Fruit fly (Drosophila melanogaster) whole organism, embryonic: ENCODE data around the gene ebd2.
A peak's percentile ranks its signal among the peaks of the same experiment; 100 is the strongest.

Experiments
- CG1024 ChIP-seq: fragments of 200-800 bp; sonication (Bioruptor generic); IDR thresholded peaks from 2 replicates; pipeline ENCODE4 v1.3.6; 2022; ENCODE audit warnings: missing biosample characterization, missing genetic modification characterization
- CG11560 ChIP-seq: fragments of 200-800 bp; sonication (Bioruptor generic); IDR thresholded peaks from 3 replicates; pipeline ENCODE4 v1.3.6; 2022; ENCODE audit warnings: missing biosample characterization, missing genetic modification characterization
- CG11695 ChIP-seq: fragments of 200-800 bp; sonication (Bioruptor generic); IDR thresholded peaks from 3 replicates; pipeline ENCODE4 v1.3.6; 2022; ENCODE audit warnings: missing biosample characterization, missing genetic modification characterization
- CG12104 ChIP-seq: fragments of 200-800 bp; sonication (Bioruptor generic); optimal IDR thresholded peaks from 3 replicates; lab custom pipeline; 2016; ENCODE audit warnings: missing biosample characterization, missing genetic modification characterization
- CG1233 ChIP-seq: fragments of 200-800 bp; sonication (Bioruptor generic); optimal IDR thresholded peaks from 4 replicates; lab custom pipeline; 2018; ENCODE audit warnings: missing biosample characterization, mild to moderate bottlenecking, missing genetic modification characterization
- CG12391 ChIP-seq: fragments of 200-800 bp; sonication (Bioruptor generic); optimal IDR thresholded peaks from 3 replicates; lab custom pipeline; 2018; ENCODE audit warnings: missing biosample characterization, mild to moderate bottlenecking, missing genetic modification characterization, moderate library complexity
- CG12659 ChIP-seq: fragments of 200-800 bp; sonication (Bioruptor generic); optimal IDR thresholded peaks from 3 replicates; lab custom pipeline; 2017; ENCODE audit warnings: mild to moderate bottlenecking, missing biosample characterization, missing genetic modification reagents, missing genetic modification characterization
- CG13296 ChIP-seq: fragments of 200-800 bp; sonication (Bioruptor generic); optimal IDR thresholded peaks from 3 replicates; lab custom pipeline; 2018; ENCODE audit warnings: missing biosample characterization, mild to moderate bottlenecking, missing genetic modification characterization
- CG13424 ChIP-seq: fragments of 200-800 bp; sonication (Bioruptor generic); optimal IDR thresholded peaks from 2 replicates; lab custom pipeline; 2019; ENCODE audit warnings: missing biosample characterization, mild to moderate bottlenecking, missing genetic modification characterization, moderate library complexity
- CG13624 ChIP-seq: fragments of 200-800 bp; sonication (Bioruptor generic); optimal IDR thresholded peaks from 2 replicates; lab custom pipeline; 2016; ENCODE audit warnings: missing biosample characterization, missing genetic modification characterization
- CG15696 ChIP-seq: fragments of 200-800 bp; sonication (Bioruptor generic); optimal IDR thresholded peaks from 2 replicates; lab custom pipeline; 2019; ENCODE audit warnings: missing biosample characterization, mild to moderate bottlenecking, missing genetic modification characterization, moderate library complexity
- CG17328 ChIP-seq: fragments of 200-800 bp; sonication (Bioruptor generic); IDR thresholded peaks from 2 replicates; pipeline ENCODE4 v1.3.6; 2022; ENCODE audit warnings: missing biosample characterization, missing genetic modification characterization
- CG17361 ChIP-seq: fragments of 200-800 bp; sonication (Bioruptor generic); IDR thresholded peaks from 3 replicates; pipeline ENCODE4 v1.3.6; 2022; ENCODE audit warnings: missing biosample characterization, missing genetic modification characterization
- CG17568 ChIP-seq: fragments of 200-800 bp; sonication (Bioruptor generic); optimal IDR thresholded peaks from 2 replicates; lab custom pipeline; 2018; ENCODE audit warnings: missing biosample characterization, mild to moderate bottlenecking, missing genetic modification characterization, moderate library complexity
- CG31365 ChIP-seq: fragments of 200-800 bp; sonication (Bioruptor generic); optimal IDR thresholded peaks from 2 replicates; lab custom pipeline; 2018; ENCODE audit warnings: missing biosample characterization, mild to moderate bottlenecking, missing genetic modification characterization
- CG34224 ChIP-seq: fragments of 200-800 bp; sonication (Bioruptor generic); IDR thresholded peaks from 3 replicates; pipeline ENCODE4 v1.3.6; 2022; ENCODE audit warnings: missing biosample characterization, missing genetic modification characterization; ENCODE audit not compliant: partially characterized antibody
- CG4730 ChIP-seq: fragments of 200-800 bp; sonication (Bioruptor generic); IDR thresholded peaks from 2 replicates; pipeline ENCODE4 v1.3.6; 2022; ENCODE audit warnings: missing biosample characterization, missing genetic modification characterization
- CG7928 ChIP-seq: fragments of 200-800 bp; sonication (Bioruptor generic); optimal IDR thresholded peaks from 2 replicates; lab custom pipeline; 2017; ENCODE audit warnings: missing biosample characterization, mild to moderate bottlenecking, missing genetic modification characterization
- CG8478 ChIP-seq: fragments of >200 bp; optimal IDR thresholded peaks from 2 replicates; lab custom pipeline; 2018
- CG9932 ChIP-seq: fragments of 200-800 bp; sonication (Bioruptor generic); IDR thresholded peaks from 2 replicates; pipeline ENCODE4 v1.3.6; 2022; ENCODE audit warnings: missing biosample characterization, missing genetic modification characterization
- CHES-1-like ChIP-seq: fragments of 200-800 bp; sonication (Bioruptor generic); optimal IDR thresholded peaks from 2 replicates; lab custom pipeline; 2016; ENCODE audit warnings: missing biosample characterization, missing genetic modification characterization
- CrebB ChIP-seq: fragments of 200-800 bp; sonication (Bioruptor generic); optimal IDR thresholded peaks from 3 replicates; lab custom pipeline; 2018; ENCODE audit warnings: missing biosample characterization, mild to moderate bottlenecking, missing genetic modification characterization
- ERR ChIP-seq: fragments of 200-800 bp; sonication (Bioruptor generic); optimal IDR thresholded peaks from 2 replicates; lab custom pipeline; 2016; ENCODE audit warnings: missing biosample characterization, missing genetic modification characterization
- Eip74EF ChIP-seq, 2 experiments: fragments of 200-800 bp in 1 of 2; fragments of >200 bp in 1 of 2; sonication (Bioruptor generic) in 1 of 2; optimal IDR thresholded peaks; 2 replicates each; lab custom pipeline; 2017 to 2019; ENCODE audit warnings: missing biosample characterization in 2 of 2, missing genetic modification characterization in 2 of 2, mild to moderate bottlenecking in 1 of 2, moderate library complexity in 1 of 2
- HHEX ChIP-seq: fragments of 200-800 bp; sonication (Bioruptor generic); optimal IDR thresholded peaks from 3 replicates; lab custom pipeline; 2017; ENCODE audit warnings: missing biosample characterization, mild to moderate bottlenecking, missing genetic modification characterization, missing genetic modification reagents
- Hmr ChIP-seq: fragments of 200-800 bp; sonication (Bioruptor generic); optimal IDR thresholded peaks from 3 replicates; lab custom pipeline; 2017; ENCODE audit warnings: mild to moderate bottlenecking, missing biosample characterization, missing genetic modification reagents, missing genetic modification characterization
- Kr ChIP-seq: fragments of 200-800 bp; sonication (Bioruptor generic); optimal IDR thresholded peaks from 2 replicates; lab custom pipeline; 2017; ENCODE audit warnings: missing biosample characterization, mild to moderate bottlenecking, missing genetic modification characterization
- Max ChIP-seq: fragments of 200-800 bp; sonication (Bioruptor generic); optimal IDR thresholded peaks from 2 replicates; lab custom pipeline; 2016; ENCODE audit warnings: missing biosample characterization, mild to moderate bottlenecking, missing genetic modification characterization
- Nf-YB ChIP-seq: fragments of 200-800 bp; sonication (Bioruptor generic); optimal IDR thresholded peaks from 3 replicates; lab custom pipeline; 2019; ENCODE audit warnings: missing biosample characterization, mild to moderate bottlenecking, missing genetic modification characterization, moderate library complexity
- Poxn ChIP-seq: fragments of 200-800 bp; sonication (Bioruptor generic); IDR thresholded peaks from 2 replicates; pipeline ENCODE4 v1.3.6; 2022; ENCODE audit warnings: missing biosample characterization, missing genetic modification characterization
- Rx ChIP-seq: fragments of 200-800 bp; sonication (Bioruptor generic); IDR thresholded peaks from 2 replicates; pipeline ENCODE4 v1.3.6; 2022; ENCODE audit warnings: missing biosample characterization, missing genetic modification characterization
- Spps ChIP-seq: fragments of 200-800 bp; sonication (Bioruptor generic); optimal IDR thresholded peaks from 2 replicates; lab custom pipeline; 2018; ENCODE audit warnings: missing biosample characterization, mild to moderate bottlenecking, missing genetic modification characterization
- Usf ChIP-seq: fragments of 200-800 bp; sonication (Bioruptor generic); optimal IDR thresholded peaks from 2 replicates; lab custom pipeline; 2017; ENCODE audit warnings: missing genotype, missing biosample characterization, missing genetic modification characterization
- Vsx1 ChIP-seq: fragments of 200-800 bp; sonication (Bioruptor generic); optimal IDR thresholded peaks from 2 replicates; lab custom pipeline; 2017; ENCODE audit warnings: missing biosample characterization, mild to moderate bottlenecking, missing genetic modification characterization, missing genetic modification reagents
- ap ChIP-seq: fragments of 200-800 bp; sonication (Bioruptor generic); IDR thresholded peaks from 2 replicates; pipeline ENCODE4 v1.3.6; 2022; ENCODE audit warnings: missing biosample characterization, missing genetic modification characterization
- cwo ChIP-seq: fragments of 200-800 bp; sonication (Bioruptor generic); optimal IDR thresholded peaks from 3 replicates; lab custom pipeline; 2017; ENCODE audit warnings: missing biosample characterization, missing genetic modification characterization, mild to moderate bottlenecking, moderate library complexity, missing genetic modification reagents
- dimm ChIP-seq: fragments of 200-800 bp; sonication (Bioruptor generic); IDR thresholded peaks from 2 replicates; pipeline ENCODE4 v1.3.6; 2022; ENCODE audit warnings: missing biosample characterization, missing genetic modification characterization
- fd102C ChIP-seq: fragments of 200-800 bp; sonication (Bioruptor generic); optimal IDR thresholded peaks from 2 replicates; lab custom pipeline; 2018; ENCODE audit warnings: missing biosample characterization, mild to moderate bottlenecking, missing genetic modification characterization, moderate library complexity
- fd3F ChIP-seq: fragments of 200-800 bp; sonication (Bioruptor generic); optimal IDR thresholded peaks from 2 replicates; lab custom pipeline; 2018; ENCODE audit warnings: missing biosample characterization, mild to moderate bottlenecking, missing genetic modification characterization, moderate library complexity
- gfzf ChIP-seq: fragments of 200-800 bp; sonication (Bioruptor generic); optimal IDR thresholded peaks from 2 replicates; lab custom pipeline; 2016; ENCODE audit warnings: missing biosample characterization, mild to moderate bottlenecking, missing genetic modification characterization, moderate library complexity
- hth ChIP-seq: fragments of >200 bp; optimal IDR thresholded peaks from 2 replicates; lab custom pipeline; 2017; ENCODE audit warnings: inconsistent platforms
- insv ChIP-seq, 2 experiments: fragments of 200-800 bp; sonication (Bioruptor generic); optimal IDR thresholded peaks; 3 replicates each; lab custom pipeline; 2016 to 2018; ENCODE audit warnings: missing biosample characterization in 2 of 2, missing genetic modification characterization in 2 of 2
- klu ChIP-seq: fragments of 200-800 bp; sonication (Bioruptor generic); IDR thresholded peaks from 2 replicates; pipeline ENCODE4 v1.3.6; 2022; ENCODE audit warnings: missing biosample characterization, missing genetic modification characterization
- lbe ChIP-seq: fragments of 200-800 bp; sonication (Bioruptor generic); optimal IDR thresholded peaks from 2 replicates; lab custom pipeline; 2016; ENCODE audit warnings: missing biosample characterization, mild to moderate bottlenecking, missing genetic modification characterization
- lola ChIP-seq, 3 experiments: fragments of >200 bp in 2 of 3; fragments of 200-800 bp in 1 of 3; sonication (Bioruptor generic) in 1 of 3; optimal IDR thresholded peaks; 2 replicates each; lab custom pipeline; 2017 to 2019; ENCODE audit warnings: missing biosample characterization in 3 of 3, missing genetic modification characterization in 3 of 3, mild to moderate bottlenecking in 1 of 3, moderate library complexity in 1 of 3
- p53 ChIP-seq: fragments of 200-800 bp; sonication (Bioruptor generic); optimal IDR thresholded peaks from 2 replicates; lab custom pipeline; 2016; ENCODE audit warnings: missing biosample characterization, missing genetic modification characterization
- phol ChIP-seq: fragments of 200-800 bp; sonication (Bioruptor generic); optimal IDR thresholded peaks from 3 replicates; lab custom pipeline; 2018; ENCODE audit warnings: missing biosample characterization, mild to moderate bottlenecking, missing genetic modification characterization, moderate library complexity
- trem ChIP-seq: fragments of 200-800 bp; optimal IDR thresholded peaks from 3 replicates; lab custom pipeline; 2019; ENCODE audit warnings: missing biosample characterization, mild to moderate bottlenecking, missing genetic modification characterization, moderate library complexity
- trh ChIP-seq: fragments of 200-800 bp; sonication (Bioruptor generic); optimal IDR thresholded peaks from 2 replicates; lab custom pipeline; 2016; ENCODE audit warnings: missing biosample characterization, missing genetic modification characterization
- unpg ChIP-seq: fragments of 200-800 bp; sonication (Bioruptor generic); optimal IDR thresholded peaks from 3 replicates; lab custom pipeline; 2018; ENCODE audit warnings: missing biosample characterization, mild to moderate bottlenecking, missing genetic modification characterization, moderate library complexity

The ebd2 gene

dm6 chr3L:21321807-21322503, 27.1 kb downstream of the ebd2 start (continued):
- TF ChIP-seq Eip74EF (GFP tag; optimal IDR thresholded peaks at IDR 0.05; lab: Kevin White, UChicago), result no peak
- TF ChIP-seq CG15696 (tag; lab: Kevin White, UChicago), result no peak
- TF ChIP-seq insv (GFP tag; optimal IDR thresholded peaks at IDR 0.05; lab: Kevin White, UChicago), result no peak
- no peak for TF ChIP-seq ERR (GFP tag; lab: Kevin White, UChicago)
- peak; percentile 28 for TF ChIP-seq fd3F (GFP tag; lab: Kevin White, UChicago)
- no peak for TF ChIP-seq klu (GFP tag; lab: Robert Waterston, UW)
- TF ChIP-seq Hmr (GFP tag; lab: Kevin White, UChicago), result peak; percentile 79
- peak; percentile 24 for TF ChIP-seq cwo (GFP tag; lab: Kevin White, UChicago)
- TF ChIP-seq trh, result no peak
- TF ChIP-seq Max (GFP tag; lab: Kevin White, UChicago), result no peak
- no peak for TF ChIP-seq CG4730 (GFP tag; lab: Robert Waterston, UW)
- TF ChIP-seq CG8478 (lab: Kevin White, UChicago), result no peak
- no peak for TF ChIP-seq CG11560 (tag; lab: Robert Waterston, UW)
- TF ChIP-seq Spps (tag; lab: Kevin White, UChicago), result no peak
- TF ChIP-seq CG11695, result no peak
- TF ChIP-seq p53 (GFP tag; lab: Kevin White, UChicago), result no peak
- no peak for TF ChIP-seq CG17361 (GFP tag; lab: Robert Waterston, UW)
- peak; percentile 58 for TF ChIP-seq CG13296 (GFP tag; lab: Kevin White, UChicago)
- TF ChIP-seq CG17328 (GFP tag; lab: Robert Waterston, UW), result no peak
- TF ChIP-seq CG12104 (GFP tag; lab: Kevin White, UChicago), result no peak
- TF ChIP-seq Poxn (GFP tag; lab: Robert Waterston, UW), result no peak
- no peak for TF ChIP-seq hth (lab: Kevin White, UChicago)
- TF ChIP-seq gfzf (GFP tag; lab: Kevin White, UChicago), result no peak
- no peak for TF ChIP-seq Usf
- peak; percentile 28 for TF ChIP-seq CG12659
- TF ChIP-seq ap (GFP tag; lab: Robert Waterston, UW), result no peak
- no peak for TF ChIP-seq CG7928 (GFP tag; lab: Kevin White, UChicago)
- no peak for TF ChIP-seq phol (tag; lab: Kevin White, UChicago)
- TF ChIP-seq CrebB (tag; lab: Kevin White, UChicago), result no peak
- peak; percentile 8 for TF ChIP-seq Nf-YB (GFP tag; lab: Kevin White, UChicago)
- TF ChIP-seq CG9932, result no peak
- no peak for TF ChIP-seq CG13624 (GFP tag; lab: Kevin White, UChicago)
- TF ChIP-seq HHEX (GFP tag; lab: Kevin White, UChicago), result peak; percentile 36
- TF ChIP-seq CG31365 (tag; lab: Kevin White, UChicago), result no peak
- TF ChIP-seq Rx (GFP tag; lab: Robert Waterston, UW), result no peak
- peak; percentile 46 for TF ChIP-seq CG17568
- TF ChIP-seq unpg (GFP tag; lab: Kevin White, UChicago), result no peak
- TF ChIP-seq CG1024 (GFP tag; lab: Robert Waterston, UW), result no peak
- TF ChIP-seq dimm (GFP tag; lab: Robert Waterston, UW), result no peak
- no peak for TF ChIP-seq CHES-1-like (GFP tag; lab: Kevin White, UChicago)
- peak; percentile 53 for TF ChIP-seq CG13424
- TF ChIP-seq fd102C (GFP tag; lab: Kevin White, UChicago), result no peak
- TF ChIP-seq Kr (GFP tag; lab: Kevin White, UChicago), result no peak
- TF ChIP-seq lola (GFP tag; optimal IDR thresholded peaks at IDR 0.05; lab: Kevin White, UChicago), result no peak
- TF ChIP-seq lbe (GFP tag; lab: Kevin White, UChicago), result no peak
- peak; percentile 43 for TF ChIP-seq CG12391 (tag; lab: Kevin White, UChicago)
- TF ChIP-seq Vsx1 (GFP tag; lab: Kevin White, UChicago), result no peak
- TF ChIP-seq CG1233 (GFP tag; lab: Kevin White, UChicago), result no peak
- TF ChIP-seq trem (tag; lab: Kevin White, UChicago), result no peak
- no peak for TF ChIP-seq CG34224 (GFP tag; lab: Robert Waterston, UW)
